Fruit fly (Drosophila melanogaster): ENCODE measurements around the gene Dpck.

The Dpck gene

dm6 chr3R:7124109-7124639 lies 42.2 kb downstream of the Dpck start, which contains the start of the genes Alh and CG10098 (continued):
- TF ChIP-seq org-1 (GFP tag; optimal IDR thresholded peaks at IDR 0.05) (no peak), otp (GFP tag; IDR thresholded peaks at IDR 0.05) (peak; percentile 75; the same call in 2 of the 3 replicates), CG8089 (GFP tag; optimal IDR thresholded peaks at IDR 0.05) (peak; percentile 67), CG10979 (tag; optimal IDR thresholded peaks at IDR 0.05) (peak; percentile 65), Hey (tag; optimal IDR thresholded peaks at IDR 0.05) (peak; percentile 37), Hr39 (optimal IDR thresholded peaks at IDR 0.05) (no peak), hb (GFP tag; IDR thresholded peaks at IDR 0.05; ENCODE audit: partially characterized antibody) (peak; percentile 72; the same call in 2 of the 3 replicates), tio (GFP tag; optimal IDR thresholded peaks at IDR 0.05) (peak; percentile 89), gce (GFP tag; IDR thresholded peaks at IDR 0.05) (0 out of 3 replicates have a peak, but pooled peaks have one; percentile 54), CG32532 (GFP tag; IDR thresholded peaks at IDR 0.05) (peak; percentile 86), Poxn (GFP tag; IDR thresholded peaks at IDR 0.05) (peak; percentile 43; the same call in 1 of the 2 replicates), CG5180 (GFP tag; optimal IDR thresholded peaks at IDR 0.05) (peak; percentile 40), shn (GFP tag; optimal IDR thresholded peaks at IDR 0.05) (peak; percentile 85), CG16813 (GFP tag; IDR thresholded peaks at IDR 0.05; ENCODE audit: partially characterized antibody) (peak; percentile 82), seq (GFP tag; IDR thresholded peaks at IDR 0.05) (no peak), ro (GFP tag; IDR thresholded peaks at IDR 0.05) (0 out of 2 replicates have a peak, but pooled peaks have one; percentile 34), B-H2 (GFP tag; optimal IDR thresholded peaks at IDR 0.05) (peak; percentile 84), Nf-YB (GFP tag; optimal IDR thresholded peaks at IDR 0.05) (peak; percentile 34), CG4282 (GFP tag; optimal IDR thresholded peaks at IDR 0.05) (peak; percentile 44), Max (GFP tag; optimal IDR thresholded peaks at IDR 0.05) (peak; percentile 79), nerfin-1 (tag; optimal IDR thresholded peaks at IDR 0.05) (no peak), YL-1 (GFP tag; optimal IDR thresholded peaks at IDR 0.05) (peak; percentile 47), Dip3 (GFP tag; optimal IDR thresholded peaks at IDR 0.05) (peak; percentile 91), chif (GFP tag; optimal IDR thresholded peaks at IDR 0.05) (peak; percentile 85 to 87), CG7786 (GFP tag; optimal IDR thresholded peaks at IDR 0.05) (peak; percentile 91), CG1792 (GFP tag; optimal IDR thresholded peaks at IDR 0.05) (peak; percentile 74), Taf1 (GFP tag; IDR thresholded peaks at IDR 0.05) (peak; percentile 70), exex (tag; optimal IDR thresholded peaks at IDR 0.05) (peak; percentile 51), CG7271 (tag; optimal IDR thresholded peaks at IDR 0.05) (no peak), D19A (tag; optimal IDR thresholded peaks at IDR 0.05) (peak; percentile 47), CG8359 (GFP tag; optimal IDR thresholded peaks at IDR 0.05; ENCODE audit: borderline replicate concordance) (no peak), grau (tag; optimal IDR thresholded peaks at IDR 0.05) (peak; percentile 83), CG4404 (GFP tag; IDR thresholded peaks at IDR 0.05) (peak; percentile 72), CG8924 (tag; optimal IDR thresholded peaks at IDR 0.05) (peak; percentile 77), fd102C (GFP tag; optimal IDR thresholded peaks at IDR 0.05) (no peak), CG7372 (GFP tag; IDR thresholded peaks at IDR 0.05) (peak; percentile 73), CG3838 (GFP tag; optimal IDR thresholded peaks at IDR 0.05) (peak; percentile 61), CG11504 (tag; optimal IDR thresholded peaks at IDR 0.05) (peak; percentile 80), Tbp (GFP tag; optimal IDR thresholded peaks at IDR 0.05) (no peak), BtbVII (GFP tag; optimal IDR thresholded peaks at IDR 0.05) (no peak), Kr (GFP tag; optimal IDR thresholded peaks at IDR 0.05) (no peak), CG12219 (GFP tag; optimal IDR thresholded peaks at IDR 0.05) (peak; percentile 34), Bdp1 (GFP tag; optimal IDR thresholded peaks at IDR 0.05) (peak; percentile 64), btn (GFP tag; optimal IDR thresholded peaks at IDR 0.05) (peak; percentile 47), twi (tag; optimal IDR thresholded peaks at IDR 0.05) (peak; percentile 71), slp2 (GFP tag; optimal IDR thresholded peaks at IDR 0.05) (peak; percentile 78), B-H1 (GFP tag; IDR thresholded peaks at IDR 0.05) (peak; percentile 54), Hand (GFP tag; optimal IDR thresholded peaks at IDR 0.05) (peak; percentile 29), da (GFP tag; optimal IDR thresholded peaks at IDR 0.05) (peak; percentile 51), Mrtf (GFP tag; IDR thresholded peaks at IDR 0.05) (peak; percentile 82; the same call in 2 of the 3 replicates)

Data from whole organism, embryonic.